Fruit fly (Drosophila melanogaster) whole organism, embryonic: ENCODE data around the gene CG5521.

Experiments
- C15 ChIP-seq: fragments of 200-800 bp; sonication (Bioruptor generic); IDR thresholded peaks from 3 replicates; pipeline ENCODE4 v1.3.6; 2022; ENCODE audit warnings: missing biosample characterization, missing genetic modification characterization
- CG1024 ChIP-seq: fragments of 200-800 bp; sonication (Bioruptor generic); IDR thresholded peaks from 2 replicates; pipeline ENCODE4 v1.3.6; 2022; ENCODE audit warnings: missing biosample characterization, missing genetic modification characterization
- CG10321 ChIP-seq: fragments of 200-800 bp; sonication (Bioruptor generic); IDR thresholded peaks from 2 replicates; pipeline ENCODE4 v1.3.6; 2022; ENCODE audit warnings: missing biosample characterization, missing genetic modification characterization
- CG11696 ChIP-seq: fragments of 200-800 bp; sonication (Bioruptor generic); IDR thresholded peaks from 2 replicates; pipeline ENCODE4 v1.3.6; 2022; ENCODE audit warnings: missing biosample characterization, missing genetic modification characterization
- CG12104 ChIP-seq: fragments of 200-800 bp; sonication (Bioruptor generic); optimal IDR thresholded peaks from 3 replicates; lab custom pipeline; 2016; ENCODE audit warnings: missing biosample characterization, missing genetic modification characterization
- CG12391 ChIP-seq: fragments of 200-800 bp; sonication (Bioruptor generic); optimal IDR thresholded peaks from 3 replicates; lab custom pipeline; 2018; ENCODE audit warnings: missing biosample characterization, mild to moderate bottlenecking, missing genetic modification characterization, moderate library complexity
- CG14860 ChIP-seq: fragments of 200-800 bp; sonication (Bioruptor generic); IDR thresholded peaks from 3 replicates; pipeline ENCODE4 v1.3.6; 2022; ENCODE audit warnings: missing biosample characterization, missing genetic modification characterization; ENCODE audit not compliant: partially characterized antibody
- CG1529 ChIP-seq: fragments of 200-800 bp; sonication (Bioruptor generic); optimal IDR thresholded peaks from 3 replicates; lab custom pipeline; 2018; ENCODE audit warnings: missing biosample characterization, missing genetic modification characterization
- CG16779 ChIP-seq: fragments of 200-800 bp; sonication (Bioruptor generic); IDR thresholded peaks from 2 replicates; pipeline ENCODE4 v1.3.6; 2022; ENCODE audit warnings: missing biosample characterization, missing genetic modification characterization
- CG17385 ChIP-seq: fragments of 200-800 bp; sonication (Bioruptor generic); optimal IDR thresholded peaks from 3 replicates; lab custom pipeline; 2018; ENCODE audit warnings: missing biosample characterization, mild to moderate bottlenecking, missing genetic modification characterization
- CG18011 ChIP-seq: fragments of 200-800 bp; sonication (Bioruptor generic); optimal IDR thresholded peaks from 2 replicates; lab custom pipeline; 2017; ENCODE audit warnings: missing biosample characterization, missing genetic modification characterization, mild to moderate bottlenecking, moderate library complexity, missing genotype
- CG2120 ChIP-seq: fragments of 200-800 bp; sonication (Bioruptor generic); optimal IDR thresholded peaks from 3 replicates; lab custom pipeline; 2016; ENCODE audit warnings: missing biosample characterization, missing genetic modification characterization
- CG2202 ChIP-seq: fragments of 200-800 bp; sonication (Bioruptor generic); optimal IDR thresholded peaks from 2 replicates; lab custom pipeline; 2018; ENCODE audit warnings: missing biosample characterization, mild to moderate bottlenecking, missing genetic modification characterization
- CG2678 ChIP-seq: fragments of 200-800 bp; sonication (Bioruptor generic); optimal IDR thresholded peaks from 3 replicates; lab custom pipeline; 2019; ENCODE audit warnings: missing biosample characterization, mild to moderate bottlenecking, missing genetic modification characterization, moderate library complexity
- CG30403 ChIP-seq: fragments of 200-800 bp; sonication (Bioruptor generic); optimal IDR thresholded peaks from 3 replicates; lab custom pipeline; 2016; ENCODE audit warnings: missing biosample characterization, missing genetic modification characterization
- CG33213 ChIP-seq: fragments of 200-800 bp; sonication (Bioruptor generic); optimal IDR thresholded peaks from 3 replicates; lab custom pipeline; 2016; ENCODE audit warnings: missing biosample characterization, missing genetic modification characterization
- CG4707 ChIP-seq: fragments of 200-800 bp; sonication (Bioruptor generic); optimal IDR thresholded peaks from 2 replicates; lab custom pipeline; 2018; ENCODE audit warnings: missing biosample characterization, mild to moderate bottlenecking, missing genetic modification characterization, moderate library complexity
- CG7372 ChIP-seq: fragments of 200-800 bp; sonication (Bioruptor generic); IDR thresholded peaks from 2 replicates; pipeline ENCODE4 v1.3.6; 2022; ENCODE audit warnings: missing biosample characterization, missing genetic modification characterization
- CG9437 ChIP-seq: fragments of 200-800 bp; sonication (Bioruptor generic); optimal IDR thresholded peaks from 2 replicates; lab custom pipeline; 2018; ENCODE audit warnings: missing biosample characterization, mild to moderate bottlenecking, missing genetic modification characterization
- Dbx ChIP-seq: fragments of 200-800 bp; sonication (Bioruptor generic); IDR thresholded peaks from 3 replicates; pipeline ENCODE4 v1.3.6; 2022; ENCODE audit warnings: missing biosample characterization, missing genetic modification characterization
- Dip3 ChIP-seq: fragments of 200-800 bp; sonication (Bioruptor generic); optimal IDR thresholded peaks from 3 replicates; lab custom pipeline; 2016; ENCODE audit warnings: missing biosample characterization, missing genetic modification characterization
- Dp ChIP-seq: fragments of 200-800 bp; sonication (Bioruptor generic); optimal IDR thresholded peaks from 2 replicates; lab custom pipeline; 2018; ENCODE audit warnings: missing biosample characterization, mild to moderate bottlenecking, missing genetic modification characterization, moderate library complexity
- Gsc ChIP-seq: fragments of 200-800 bp; sonication (Bioruptor generic); IDR thresholded peaks from 2 replicates; pipeline ENCODE4 v1.3.6; 2022; ENCODE audit warnings: missing biosample characterization, missing genetic modification characterization
- Hey ChIP-seq: fragments of 200-800 bp; sonication (Bioruptor generic); optimal IDR thresholded peaks from 3 replicates; lab custom pipeline; 2018; ENCODE audit warnings: missing biosample characterization, mild to moderate bottlenecking, missing genetic modification characterization
- Myb ChIP-seq: fragments of 200-800 bp; sonication (Bioruptor generic); optimal IDR thresholded peaks from 2 replicates; lab custom pipeline; 2016; ENCODE audit warnings: missing biosample characterization, missing genetic modification characterization
- PHDP ChIP-seq: fragments of 200-800 bp; sonication (Bioruptor generic); optimal IDR thresholded peaks from 3 replicates; lab custom pipeline; 2018; ENCODE audit warnings: missing biosample characterization, mild to moderate bottlenecking, missing genetic modification characterization, moderate library complexity
- Rfx ChIP-seq: fragments of 200-800 bp; sonication (Bioruptor generic); IDR thresholded peaks from 2 replicates; pipeline ENCODE4 v1.3.6; 2022; ENCODE audit warnings: missing biosample characterization, missing genetic modification characterization
- Rx ChIP-seq: fragments of 200-800 bp; sonication (Bioruptor generic); IDR thresholded peaks from 2 replicates; pipeline ENCODE4 v1.3.6; 2022; ENCODE audit warnings: missing biosample characterization, missing genetic modification characterization
- Taf1 ChIP-seq: fragments of 200-800 bp; sonication (Bioruptor generic); IDR thresholded peaks from 2 replicates; pipeline ENCODE4 v1.3.6; 2022; ENCODE audit warnings: missing biosample characterization, missing genetic modification characterization
- Tbp ChIP-seq: fragments of >200 bp; optimal IDR thresholded peaks from 2 replicates; lab custom pipeline; 2018; ENCODE audit warnings: missing biosample characterization, missing genetic modification characterization
- chif ChIP-seq, 2 experiments: fragments of 200-800 bp; sonication (Bioruptor generic); optimal IDR thresholded peaks; 3 replicates each; lab custom pipeline; 2016; ENCODE audit warnings: missing biosample characterization in 2 of 2, missing genetic modification characterization in 2 of 2
- dan ChIP-seq: fragments of 200-800 bp; sonication (Bioruptor generic); IDR thresholded peaks from 2 replicates; pipeline ENCODE4 v1.3.6; 2022; ENCODE audit warnings: missing biosample characterization, missing genetic modification characterization
- eyg ChIP-seq: fragments of 200-800 bp; sonication (Bioruptor generic); optimal IDR thresholded peaks from 3 replicates; lab custom pipeline; 2016; ENCODE audit warnings: missing biosample characterization, missing genetic modification characterization
- fd96Cb ChIP-seq: fragments of 200-800 bp; sonication (Bioruptor generic); optimal IDR thresholded peaks from 2 replicates; lab custom pipeline; 2018; ENCODE audit warnings: missing biosample characterization, mild to moderate bottlenecking, missing genetic modification characterization, moderate library complexity
- gem ChIP-seq: fragments of 200-800 bp; sonication (Bioruptor generic); optimal IDR thresholded peaks from 2 replicates; lab custom pipeline; 2019; ENCODE audit warnings: missing biosample characterization, mild to moderate bottlenecking, missing genetic modification characterization, moderate library complexity
- grn ChIP-seq: fragments of 200-800 bp; sonication (Bioruptor generic); optimal IDR thresholded peaks from 3 replicates; lab custom pipeline; 2017; ENCODE audit warnings: missing biosample characterization, missing genetic modification characterization
- gsb ChIP-seq: fragments of 200-800 bp; sonication (Bioruptor generic); IDR thresholded peaks from 2 replicates; pipeline ENCODE4 v1.3.6; 2022; ENCODE audit warnings: missing biosample characterization, missing genetic modification characterization
- hth ChIP-seq: fragments of >200 bp; optimal IDR thresholded peaks from 2 replicates; lab custom pipeline; 2017; ENCODE audit warnings: inconsistent platforms
- lbe ChIP-seq: fragments of 200-800 bp; sonication (Bioruptor generic); optimal IDR thresholded peaks from 2 replicates; lab custom pipeline; 2016; ENCODE audit warnings: missing biosample characterization, mild to moderate bottlenecking, missing genetic modification characterization
- lola ChIP-seq, 3 experiments: fragments of >200 bp in 2 of 3; fragments of 200-800 bp in 1 of 3; sonication (Bioruptor generic) in 1 of 3; optimal IDR thresholded peaks; 2 replicates each; lab custom pipeline; 2017 to 2019; ENCODE audit warnings: missing biosample characterization in 3 of 3, missing genetic modification characterization in 3 of 3, mild to moderate bottlenecking in 1 of 3, moderate library complexity in 1 of 3
- odd ChIP-seq: fragments of 200-800 bp; sonication (Bioruptor generic); optimal IDR thresholded peaks from 2 replicates; lab custom pipeline; 2017; ENCODE audit warnings: missing biosample characterization, mild to moderate bottlenecking, missing genetic modification characterization
- phol ChIP-seq: fragments of 200-800 bp; sonication (Bioruptor generic); optimal IDR thresholded peaks from 3 replicates; lab custom pipeline; 2018; ENCODE audit warnings: missing biosample characterization, mild to moderate bottlenecking, missing genetic modification characterization, moderate library complexity
- prd ChIP-seq, 3 experiments: fragments of >200 bp in 2 of 3; fragments of 200-800 bp in 1 of 3; sonication (Bioruptor generic) in 1 of 3; optimal IDR thresholded peaks in 2 of 3; IDR thresholded peaks in 1 of 3; 2 replicates in 2 of 3; 3 replicates in 1 of 3; pipeline versions ENCODE4 v1.3.6 to Lab custom; 2017 to 2022; ENCODE audit warnings: missing biosample characterization in 1 of 3, missing genetic modification characterization in 1 of 3
- run ChIP-seq: fragments of 200-800 bp; sonication (Bioruptor generic); optimal IDR thresholded peaks from 3 replicates; lab custom pipeline; 2018; ENCODE audit warnings: missing biosample characterization, mild to moderate bottlenecking, missing genetic modification characterization
- salm ChIP-seq: fragments of 200-800 bp; sonication (Bioruptor generic); optimal IDR thresholded peaks from 2 replicates; lab custom pipeline; 2018; ENCODE audit warnings: missing biosample characterization, mild to moderate bottlenecking, missing genetic modification characterization
- scrt ChIP-seq: fragments of 200-800 bp; sonication (Bioruptor generic); optimal IDR thresholded peaks from 2 replicates; lab custom pipeline; 2018; ENCODE audit warnings: missing biosample characterization, mild to moderate bottlenecking, missing genetic modification characterization, moderate library complexity
- sens ChIP-seq: fragments of 200-800 bp; sonication (Bioruptor generic); peaks from one replicate; lab custom pipeline; 2016; ENCODE audit warnings: missing biosample characterization, missing genetic modification characterization
- tin ChIP-seq: fragments of 200-800 bp; sonication (Bioruptor generic); optimal IDR thresholded peaks from 3 replicates; lab custom pipeline; 2016; ENCODE audit warnings: missing biosample characterization, missing genetic modification characterization
- tx ChIP-seq: fragments of 200-800 bp; sonication (Bioruptor generic); optimal IDR thresholded peaks from 2 replicates; lab custom pipeline; 2016; ENCODE audit warnings: missing biosample characterization, missing genetic modification characterization
- zfh2 ChIP-seq: fragments of 200-800 bp; sonication (Bioruptor generic); optimal IDR thresholded peaks from 2 replicates; lab custom pipeline; 2016; ENCODE audit warnings: missing biosample characterization, missing genetic modification characterization

Gene CG5521

DNA sequence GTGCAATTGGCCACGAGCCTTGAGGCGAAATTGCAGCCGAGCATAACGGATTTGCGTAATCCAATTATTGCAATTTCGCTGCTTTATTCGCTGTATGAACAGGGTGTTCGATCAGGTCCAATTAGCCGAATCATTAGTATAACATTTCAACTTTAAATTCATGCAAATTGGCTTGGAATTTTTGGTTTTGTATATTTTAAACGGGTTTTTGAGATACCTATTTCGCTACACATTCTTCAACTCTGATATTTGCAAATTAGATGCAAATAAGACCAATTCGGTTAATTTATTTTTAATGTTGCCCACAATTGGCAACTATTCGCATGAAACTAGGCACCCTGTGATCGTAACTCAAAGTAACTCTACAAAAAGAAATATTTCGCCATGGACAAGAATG, 13.3 kb upstream of the CG5521 start (continued):
- TF ChIP-seq CG30403 (GFP tag; lab: Kevin White, UChicago) (peak; percentile 28), CG9437 (no peak), phol (tag; lab: Kevin White, UChicago) (peak; percentile 10), CG1024 (GFP tag; lab: Robert Waterston, UW) (no peak), tx (GFP tag; lab: Kevin White, UChicago) (peak; percentile 12), sens (peak; percentile 87), salm (tag; lab: Kevin White, UChicago) (no peak), CG18011 (GFP tag; lab: Kevin White, UChicago) (no peak), Taf1 (no peak), PHDP (peak; percentile 36), Dip3 (GFP tag; lab: Kevin White, UChicago) (peak; percentile 1), Myb (GFP tag; lab: Kevin White, UChicago) (no peak), CG2120 (GFP tag; lab: Kevin White, UChicago) (peak; percentile 62), C15 (GFP tag; lab: Robert Waterston, UW) (no peak), gsb (GFP tag; lab: Robert Waterston, UW) (0 out of 2 replicates have a peak, but pooled peaks have one; percentile 21), fd96Cb (tag; lab: Kevin White, UChicago) (peak; percentile 28), chif (GFP tag; optimal IDR thresholded peaks at IDR 0.05; lab: Kevin White, UChicago) (peak in 1 of 2 experiments; percentile 48), CG2202 (tag; lab: Kevin White, UChicago) (no peak), eyg (GFP tag; lab: Kevin White, UChicago) (peak; percentile 25), CG33213 (GFP tag; lab: Kevin White, UChicago) (peak; percentile 9), dan (GFP tag; lab: Robert Waterston, UW) (no peak), hth (lab: Kevin White, UChicago) (no peak), Rfx (GFP tag; lab: Robert Waterston, UW) (no peak), prd (optimal IDR thresholded peaks at IDR 0.05; lab: Kevin White, UChicago) (no peak), prd (GFP tag; IDR thresholded peaks at IDR 0.05; lab: Robert Waterston, UW) (0 out of 3 replicates have a peak, but pooled peaks have one; percentile 23), Rx (GFP tag; lab: Robert Waterston, UW) (0 out of 2 replicates have a peak, but pooled peaks have one; percentile 8), gem (tag; lab: Kevin White, UChicago) (peak; percentile 45), CG12104 (no peak), run (tag; lab: Kevin White, UChicago) (peak; percentile 3), CG16779 (GFP tag; lab: Robert Waterston, UW) (no peak), CG4707 (GFP tag; lab: Kevin White, UChicago) (no peak)
- TF ChIP-seq, all 482 proteins: peak for 74

DNA sequence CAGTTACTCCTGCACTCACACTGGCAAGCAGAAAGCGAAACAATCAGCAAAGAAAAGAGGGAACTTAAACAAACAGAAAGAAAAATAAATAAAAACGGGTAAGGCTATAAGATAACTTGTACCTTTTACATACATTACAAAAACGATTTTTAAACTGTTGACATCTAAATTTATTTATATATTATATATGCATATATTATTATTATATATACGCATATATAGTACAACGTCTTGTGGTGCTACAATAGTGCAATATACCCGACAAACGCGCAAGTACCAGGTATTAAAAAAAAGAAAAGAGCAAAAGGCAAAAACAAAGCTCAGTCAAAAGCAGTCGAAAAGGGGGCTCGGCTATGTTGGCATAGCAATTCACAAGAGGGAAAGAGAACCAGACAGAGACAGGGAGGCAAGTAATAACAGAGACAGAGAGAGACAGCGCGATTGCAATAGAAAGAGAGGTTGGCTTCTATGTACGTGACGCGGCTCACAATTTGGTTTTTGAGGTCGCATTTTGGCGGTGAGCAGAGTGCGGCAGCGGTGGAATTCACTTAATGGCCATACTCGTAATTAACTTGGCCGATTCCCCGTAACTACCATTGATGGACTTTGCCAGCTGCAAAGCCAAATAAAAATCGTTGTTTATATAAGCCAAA, 12.6 kb upstream of the CG5521 start:
- TF ChIP-seq CG1529 (GFP tag; lab: Kevin White, UChicago) (peak; percentile 49), zfh2 (GFP tag; lab: Kevin White, UChicago) (no peak), CG2678 (tag; lab: Kevin White, UChicago) (peak; percentile 85), Myb (GFP tag; lab: Kevin White, UChicago) (no peak), odd (GFP tag; lab: Kevin White, UChicago) (peak; percentile 20), lola (GFP tag; optimal IDR thresholded peaks at IDR 0.05; lab: Kevin White, UChicago) (peak in 1 of 3 experiments; percentile 52), CG11696 (peak; percentile 76), Hey (tag; lab: Kevin White, UChicago) (no peak), Dbx (peak; percentile 62; the same call in 1 of the 3 replicates), lbe (peak; percentile 88), CG17385 (GFP tag; lab: Kevin White, UChicago) (peak; percentile 67), Dp (GFP tag; lab: Kevin White, UChicago) (no peak), Tbp (GFP tag; lab: Kevin White, UChicago) (no peak), scrt (GFP tag; lab: Kevin White, UChicago) (peak; percentile 51), grn (GFP tag; lab: Kevin White, UChicago) (no peak), CG7372 (peak; percentile 60), CG10321 (peak; percentile 87), CG12391 (tag; lab: Kevin White, UChicago) (peak; percentile 85), Gsc (no peak), CG14860 (no peak), tin (GFP tag; lab: Kevin White, UChicago) (peak; percentile 60)
